Worm (Caenorhabditis elegans) whole organism, L4 larva: ENCODE measurements around the gene nlp-58.

Experiments used
- F26F4.8 ChIP-seq: fragments of 200-800 bp; sonication (Bioruptor generic); conservative IDR thresholded peaks from 2 replicates; pipeline ENCODE4 v1.3.6; 2022; ENCODE audit warnings: missing genetic modification characterization, missing compliant biosample characterization
- F49E8.2 ChIP-seq: sonication (generic microtip); optimal IDR thresholded peaks from 2 replicates; lab custom pipeline; 2016; ENCODE audit warnings: missing compliant biosample characterization, mild to moderate bottlenecking, missing genetic modification characterization, borderline replicate concordance
- T20F7.1 ChIP-seq: fragments of 200-800 bp; sonication (Bioruptor generic); optimal IDR thresholded peaks from 2 replicates; lab custom pipeline; 2018; ENCODE audit warnings: mild to moderate bottlenecking, missing genetic modification characterization, missing compliant biosample characterization
- T26A8.4 ChIP-seq: fragments of 200-800 bp; sonication (Bioruptor generic); IDR thresholded peaks from 2 replicates; pipeline ENCODE4 v1.3.6; 2022; ENCODE audit warnings: missing genetic modification characterization, missing compliant biosample characterization
- ZK546.5 ChIP-seq, 2 experiments: sonication (generic microtip); optimal IDR thresholded peaks; 2 replicates each; lab custom pipeline; 2017; ENCODE audit warnings: missing biosample characterization in 2 of 2, missing genetic modification characterization in 2 of 2
- aha-1 ChIP-seq: fragments of 150-350 bp; peaks from one replicate; lab custom pipeline; 2014; ENCODE audit warnings: missing biosample characterization, missing genetic modification characterization
- arid-1 ChIP-seq: fragments of 200-800 bp; sonication (Bioruptor generic); conservative IDR thresholded peaks from 2 replicates; pipeline ENCODE4 v1.3.6; 2022; ENCODE audit warnings: missing genetic modification reagents, missing genetic modification characterization, missing compliant biosample characterization
- ceh-20 ChIP-seq: fragments of 200-800 bp; sonication (Bioruptor generic); IDR thresholded peaks from 2 replicates; pipeline ENCODE4 v1.3.6; 2022; ENCODE audit warnings: missing genetic modification reagents, missing genetic modification characterization, missing compliant biosample characterization
- ceh-44 ChIP-seq: fragments of 200-800 bp; sonication (Bioruptor generic); IDR thresholded peaks from 2 replicates; pipeline ENCODE4 v1.3.6; 2022; ENCODE audit warnings: missing genetic modification reagents, missing genetic modification characterization, missing compliant biosample characterization
- ces-1 ChIP-seq: fragments of 150-350 bp; sonication (generic microtip); optimal IDR thresholded peaks from 4 replicates; lab custom pipeline; 2014; ENCODE audit warnings: missing biosample characterization, missing genetic modification reagents, missing genetic modification characterization
- cey-2 ChIP-seq: sonication (generic microtip); optimal IDR thresholded peaks from 3 replicates; lab custom pipeline; 2017; ENCODE audit warnings: missing genetic modification characterization, mild to moderate bottlenecking, missing compliant biosample characterization, antibody characterized with exemption, borderline replicate concordance; ENCODE audit not compliant: insufficient read depth
- daf-16 ChIP-seq, 3 experiments: sonication (generic microtip); optimal IDR thresholded peaks; 2 replicates each; lab custom pipeline; 2016 to 2017; ENCODE audit warnings: missing genetic modification characterization in 3 of 3, missing genetic modification reagents in 3 of 3, mild to moderate bottlenecking in 2 of 3, missing compliant biosample characterization in 2 of 3, missing biosample characterization in 1 of 3, moderate library complexity in 1 of 3
- daf-19 ChIP-seq: fragments of 200-800 bp; sonication (Bioruptor generic); conservative IDR thresholded peaks from 2 replicates; pipeline ENCODE4 v1.3.6; 2022; ENCODE audit warnings: missing genetic modification characterization, missing compliant biosample characterization
- dmd-6 ChIP-seq: fragments of 200-800 bp; sonication (Bioruptor generic); IDR thresholded peaks from 2 replicates; pipeline ENCODE4 v1.3.6; 2022; ENCODE audit warnings: missing genetic modification reagents, missing genetic modification characterization, missing compliant biosample characterization
- duxl-1 ChIP-seq: sonication (generic microtip); optimal IDR thresholded peaks from 2 replicates; lab custom pipeline; 2016; ENCODE audit warnings: mild to moderate bottlenecking, missing genetic modification characterization, moderate library complexity, missing compliant biosample characterization; ENCODE audit not compliant: poor library complexity
- dve-1 ChIP-seq: sonication (generic microtip); optimal IDR thresholded peaks from 2 replicates; lab custom pipeline; 2017; ENCODE audit warnings: antibody characterized with exemption, mild to moderate bottlenecking, missing genetic modification characterization, missing compliant biosample characterization; ENCODE audit not compliant: insufficient read depth
- egl-27 ChIP-seq: sonication (generic microtip); optimal IDR thresholded peaks from 3 replicates; lab custom pipeline; 2017; ENCODE audit warnings: missing biosample characterization, missing genetic modification reagents, missing genetic modification characterization
- fkh-10 ChIP-seq: fragments of 150-350 bp; optimal IDR thresholded peaks from 2 replicates; lab custom pipeline; 2014; ENCODE audit warnings: missing biosample characterization, missing genetic modification reagents, missing genetic modification characterization
- fos-1 ChIP-seq: fragments of 150-350 bp; optimal IDR thresholded peaks from 2 replicates; lab custom pipeline; 2014; ENCODE audit warnings: missing biosample characterization, missing genetic modification characterization
- gei-8 ChIP-seq: fragments of 200-800 bp; sonication (Bioruptor generic); optimal IDR thresholded peaks from 2 replicates; lab custom pipeline; 2018; ENCODE audit warnings: mild to moderate bottlenecking, missing genetic modification characterization, missing compliant biosample characterization
- hlh-11 ChIP-seq: fragments of 200-800 bp; sonication (Bioruptor generic); optimal IDR thresholded peaks from 2 replicates; lab custom pipeline; 2018; ENCODE audit warnings: mild to moderate bottlenecking, missing genetic modification characterization, missing compliant biosample characterization
- lin-13 ChIP-seq: fragments of 150-350 bp; optimal IDR thresholded peaks from 2 replicates; lab custom pipeline; 2014; ENCODE audit warnings: missing biosample characterization, missing genetic modification reagents, missing genetic modification characterization
- lin-29 ChIP-seq: fragments of 200-800 bp; sonication (Bioruptor generic); IDR thresholded peaks from 2 replicates; pipeline ENCODE4 v1.3.6; 2022; ENCODE audit warnings: missing genetic modification reagents, missing genetic modification characterization, missing compliant biosample characterization
- lir-3 ChIP-seq: sonication (generic microtip); optimal IDR thresholded peaks from 2 replicates; lab custom pipeline; 2016; ENCODE audit warnings: mild to moderate bottlenecking, missing genetic modification characterization, missing compliant biosample characterization
- mxl-2 ChIP-seq: fragments of 200-800 bp; sonication (Bioruptor generic); conservative IDR thresholded peaks from 2 replicates; pipeline ENCODE4 v1.3.6; 2022; ENCODE audit warnings: missing genetic modification reagents, missing genetic modification characterization, missing compliant biosample characterization
- nhr-10 ChIP-seq: fragments of 150-350 bp; optimal IDR thresholded peaks from 2 replicates; lab custom pipeline; 2014; ENCODE audit warnings: missing biosample characterization, missing genetic modification characterization
- nhr-11 ChIP-seq: fragments of 150-350 bp; optimal IDR thresholded peaks from 2 replicates; lab custom pipeline; 2014; ENCODE audit warnings: missing biosample characterization, missing genetic modification characterization
- nhr-28 ChIP-seq: fragments of 150-350 bp; optimal IDR thresholded peaks from 2 replicates; lab custom pipeline; 2014; ENCODE audit warnings: missing biosample characterization, missing genetic modification characterization
- nhr-41 ChIP-seq: fragments of 200-800 bp; sonication (Bioruptor generic); IDR thresholded peaks from 2 replicates; pipeline ENCODE4 v1.3.6; 2022; ENCODE audit warnings: missing genetic modification reagents, missing genetic modification characterization, missing compliant biosample characterization
- nhr-48 ChIP-seq: sonication (generic microtip); optimal IDR thresholded peaks from 2 replicates; lab custom pipeline; 2016; ENCODE audit warnings: mild to moderate bottlenecking, missing genetic modification characterization, missing compliant biosample characterization
- nhr-77 ChIP-seq: fragments of 150-350 bp; optimal IDR thresholded peaks from 2 replicates; lab custom pipeline; 2014; ENCODE audit warnings: missing biosample characterization, missing genetic modification characterization
- php-3 ChIP-seq: fragments of 200-800 bp; sonication (Bioruptor generic); IDR thresholded peaks from 2 replicates; pipeline ENCODE4 v1.3.6; 2022; ENCODE audit warnings: missing genetic modification reagents, missing genetic modification characterization, missing compliant biosample characterization
- pqm-1 ChIP-seq: sonication (generic microtip); optimal IDR thresholded peaks from 2 replicates; lab custom pipeline; 2017; ENCODE audit warnings: missing biosample characterization, missing genetic modification characterization
- saeg-2 ChIP-seq: fragments of 200-800 bp; sonication (Bioruptor generic); IDR thresholded peaks from 2 replicates; pipeline ENCODE4 v1.3.6; 2022; ENCODE audit warnings: missing genetic modification reagents, missing genetic modification characterization, missing compliant biosample characterization
- snpc-4 ChIP-seq: fragments of 150-350 bp; optimal IDR thresholded peaks from 2 replicates; lab custom pipeline; 2014; ENCODE audit warnings: missing biosample characterization, missing genetic modification characterization
- unc-130 ChIP-seq: sonication (generic microtip); optimal IDR thresholded peaks from 2 replicates; lab custom pipeline; 2016; ENCODE audit warnings: missing genetic modification reagents, missing genetic modification characterization, missing compliant biosample characterization
- unc-39 ChIP-seq: sonication (generic microtip); optimal IDR thresholded peaks from 2 replicates; lab custom pipeline; 2017; ENCODE audit warnings: missing biosample characterization, missing genetic modification characterization
- unc-62 ChIP-seq, 3 experiments: fragments of 150-350 bp in 1 of 3; sonication (generic microtip); optimal IDR thresholded peaks in 2 of 3; peaks in 1 of 3; 1 replicate in 1 of 3; 2 replicates in 2 of 3; lab custom pipeline; 2014 to 2017; ENCODE audit warnings: missing biosample characterization in 3 of 3, missing genetic modification characterization in 3 of 3, missing genetic modification reagents in 3 of 3, missing genotype in 1 of 3
- vab-7 ChIP-seq: fragments of 200-800 bp; sonication (Bioruptor generic); IDR thresholded peaks from 2 replicates; pipeline ENCODE4 v1.3.6; 2022; ENCODE audit warnings: missing genetic modification reagents, missing genetic modification characterization, missing compliant biosample characterization
- zfp-2 ChIP-seq: sonication (generic microtip); optimal IDR thresholded peaks from 2 replicates; lab custom pipeline; 2016; ENCODE audit warnings: mild to moderate bottlenecking, missing genetic modification characterization, missing compliant biosample characterization
- ztf-7 ChIP-seq: fragments of 150-350 bp; optimal IDR thresholded peaks from 2 replicates; lab custom pipeline; 2014; ENCODE audit warnings: missing biosample characterization, missing genetic modification characterization

nlp-58 gene

DNA sequence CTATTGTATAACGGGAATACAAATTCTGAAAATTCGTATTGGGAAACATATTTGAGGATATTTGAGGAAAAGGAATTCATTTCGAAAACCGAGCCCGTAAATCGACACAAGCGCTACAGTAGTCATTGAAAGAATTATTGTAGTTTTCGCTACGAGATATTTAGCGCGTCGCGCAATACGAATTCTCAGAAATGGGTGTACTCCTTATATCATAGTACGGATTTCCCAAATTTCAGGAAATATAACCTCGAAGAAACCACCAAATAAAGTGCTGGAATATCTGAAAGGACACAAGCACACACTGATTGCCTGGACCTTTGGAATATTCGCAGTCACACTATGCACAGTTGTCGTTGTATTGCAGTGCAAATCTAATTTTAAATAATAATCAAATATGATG lies 21.4 kb downstream of the nlp-58 start:
- peak in 1 of 2 experiments; percentile 25 for TF ChIP-seq unc-62 (GFP tag; optimal IDR thresholded peaks at IDR 0.05 in 1 of 2; lab: Kevin White, UChicago)
- TF ChIP-seq unc-62 (tag; optimal IDR thresholded peaks at IDR 0.05; lab: Kevin White, UChicago) = no peak
- TF ChIP-seq ceh-20 (GFP tag; lab: Robert Waterston, UW) = no peak
- TF ChIP-seq fkh-10 (GFP tag; lab: Kevin White, UChicago) = no peak
- no peak for TF ChIP-seq nhr-77 (tag; lab: Kevin White, UChicago)
- TF ChIP-seq, all 104 proteins: peak for 1

DNA sequence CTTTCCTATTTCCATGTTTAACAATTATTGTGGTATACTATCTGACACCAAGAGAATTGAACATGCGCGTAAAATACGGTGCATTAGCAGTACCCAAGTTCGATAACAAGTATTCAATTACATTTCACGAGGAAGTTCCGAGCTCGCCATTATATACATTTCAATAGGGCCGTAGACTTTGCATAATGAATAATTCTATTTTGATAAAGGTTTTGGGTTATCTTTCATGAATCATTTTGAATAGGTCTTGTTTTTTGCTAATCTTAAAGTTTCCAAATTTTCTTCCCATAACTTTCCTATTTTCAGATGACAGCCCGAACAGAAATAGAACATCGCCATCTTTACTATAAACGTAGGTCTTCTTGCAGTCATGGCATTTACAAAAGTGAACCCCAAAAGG lies 22.5 kb downstream of the nlp-58 start, which contains the start of gene C50H2.13:
C50H2.13 (plus strand) TSS at position 301 of the 400 bp plus-strand sequence.
- no peak for TF ChIP-seq daf-16 (GFP tag; optimal IDR thresholded peaks at IDR 0.05; lab: Kevin White, UChicago)
- no peak for TF ChIP-seq daf-16 (tag; optimal IDR thresholded peaks at IDR 0.05; lab: Kevin White, UChicago)
- no peak for TF ChIP-seq T26A8.4 (GFP tag; lab: Robert Waterston, UW)
- TF ChIP-seq F49E8.2 (tag; lab: Kevin White, UChicago) = no peak
- no peak for TF ChIP-seq nhr-10
- TF ChIP-seq vab-7 (GFP tag; lab: Robert Waterston, UW) = no peak
- TF ChIP-seq aha-1 (tag; lab: Kevin White, UChicago) = peak; percentile 46
- TF ChIP-seq, all 104 proteins: peak for 1

DNA sequence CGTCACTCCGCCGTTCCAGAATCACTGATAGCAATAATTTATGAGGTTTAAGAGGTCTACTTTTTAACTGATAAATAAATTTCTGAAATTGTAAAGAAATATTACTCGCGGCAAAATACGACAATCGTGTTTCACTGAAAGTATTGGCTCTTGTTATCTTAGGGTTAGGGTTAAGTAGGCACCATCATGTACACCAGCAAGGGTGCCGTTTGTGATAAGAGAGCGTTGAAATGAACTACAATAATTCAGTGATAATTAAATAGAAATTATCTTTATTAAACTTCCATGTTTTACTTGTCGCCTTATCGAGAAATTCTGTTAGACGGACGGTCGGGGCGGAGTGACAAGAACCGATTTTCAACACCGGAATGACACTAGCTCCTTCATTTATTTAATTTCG lies 23.1 kb downstream of the nlp-58 start:
- TF ChIP-seq hlh-11 (tag; lab: Kevin White, UChicago) (peak; percentile 74), pqm-1 (tag; lab: Kevin White, UChicago) (peak; percentile 97), daf-16 (GFP tag; optimal IDR thresholded peaks at IDR 0.05; lab: Kevin White, UChicago) (peak in 1 of 2 experiments; percentile 17), daf-16 (tag; optimal IDR thresholded peaks at IDR 0.05; lab: Kevin White, UChicago) (peak; percentile 59), mxl-2 (GFP tag; lab: Robert Waterston, UW) (no peak), nhr-41 (GFP tag; lab: Robert Waterston, UW) (peak; percentile 23; the same call in 1 of the 2 replicates), lin-13 (no peak), dve-1 (tag; lab: Kevin White, UChicago) (peak; percentile 61), cey-2 (tag; lab: Kevin White, UChicago) (peak; percentile 35), F26F4.8 (no peak), duxl-1 (tag; lab: Kevin White, UChicago) (no peak), ztf-7 (no peak), saeg-2 (GFP tag; lab: Robert Waterston, UW) (no peak), php-3 (GFP tag; lab: Robert Waterston, UW) (0 out of 2 replicates have a peak, but pooled peaks have one; percentile 37), nhr-11 (tag; lab: Kevin White, UChicago) (no peak), zfp-2 (no peak), unc-39 (no peak), daf-19 (no peak), snpc-4 (tag; lab: Kevin White, UChicago) (no peak), gei-8 (no peak), fos-1 (tag; lab: Kevin White, UChicago) (no peak), ceh-44 (no peak), unc-130 (GFP tag; lab: Kevin White, UChicago) (no peak), ces-1 (GFP tag; lab: Kevin White, UChicago) (no peak), lin-29 (no peak), arid-1 (GFP tag; lab: Robert Waterston, UW) (no peak), T20F7.1 (GFP tag; lab: Kevin White, UChicago) (no peak), nhr-48 (tag; lab: Kevin White, UChicago) (peak; percentile 12), nhr-28 (tag; lab: Kevin White, UChicago) (peak; percentile 76), dmd-6 (GFP tag; lab: Robert Waterston, UW) (peak; percentile 61), egl-27 (tag; lab: Kevin White, UChicago) (no peak), ZK546.5 (tag; optimal IDR thresholded peaks at IDR 0.05; lab: Kevin White, UChicago) (no peak), lir-3 (no peak)
